Fruit fly (Drosophila melanogaster) whole organism, embryonic: ENCODE data around the gene Dpp10.
A peak's percentile ranks its signal among the peaks of the same experiment; 100 is the strongest.

Experiments used
- B-H1 ChIP-seq: fragments of 200-800 bp; sonication (Bioruptor generic); IDR thresholded peaks from 3 replicates; pipeline ENCODE4 v1.3.6; 2022; ENCODE audit warnings: missing biosample characterization, missing genetic modification characterization
- CG11085 ChIP-seq: fragments of 200-800 bp; sonication (Bioruptor generic); IDR thresholded peaks from 2 replicates; pipeline ENCODE4 v1.3.6; 2022; ENCODE audit warnings: missing biosample characterization, missing genetic modification characterization
- CG13123 ChIP-seq: fragments of 200-800 bp; sonication (Bioruptor generic); optimal IDR thresholded peaks from 2 replicates; lab custom pipeline; 2016; ENCODE audit warnings: missing biosample characterization, missing genetic modification characterization
- CG13775 ChIP-seq: fragments of 200-800 bp; sonication (Bioruptor generic); optimal IDR thresholded peaks from 3 replicates; lab custom pipeline; 2017; ENCODE audit warnings: missing biosample characterization, mild to moderate bottlenecking, missing genetic modification characterization
- CG15073 ChIP-seq: fragments of 200-800 bp; sonication (Bioruptor generic); optimal IDR thresholded peaks from 2 replicates; lab custom pipeline; 2016; ENCODE audit warnings: missing biosample characterization, missing genetic modification characterization
- CG16813 ChIP-seq: fragments of 200-800 bp; sonication (Bioruptor generic); IDR thresholded peaks from 3 replicates; pipeline ENCODE4 v1.3.6; 2022; ENCODE audit warnings: missing biosample characterization, missing genetic modification characterization; ENCODE audit not compliant: partially characterized antibody
- CG17359 ChIP-seq: fragments of 200-800 bp; sonication (Bioruptor generic); optimal IDR thresholded peaks from 3 replicates; lab custom pipeline; 2018; ENCODE audit warnings: missing biosample characterization, mild to moderate bottlenecking, missing genetic modification characterization, moderate library complexity
- CG17385 ChIP-seq: fragments of 200-800 bp; sonication (Bioruptor generic); optimal IDR thresholded peaks from 3 replicates; lab custom pipeline; 2018; ENCODE audit warnings: missing biosample characterization, mild to moderate bottlenecking, missing genetic modification characterization
- CG17568 ChIP-seq: fragments of 200-800 bp; sonication (Bioruptor generic); optimal IDR thresholded peaks from 2 replicates; lab custom pipeline; 2018; ENCODE audit warnings: missing biosample characterization, mild to moderate bottlenecking, missing genetic modification characterization, moderate library complexity
- CG2712 ChIP-seq: fragments of 200-800 bp; optimal IDR thresholded peaks from 3 replicates; lab custom pipeline; 2019; ENCODE audit warnings: missing biosample characterization, mild to moderate bottlenecking, missing genetic modification characterization, moderate library complexity
- CG30403 ChIP-seq: fragments of 200-800 bp; sonication (Bioruptor generic); optimal IDR thresholded peaks from 3 replicates; lab custom pipeline; 2016; ENCODE audit warnings: missing biosample characterization, missing genetic modification characterization
- CG3065 ChIP-seq: fragments of 200-800 bp; sonication (Bioruptor generic); optimal IDR thresholded peaks from 2 replicates; lab custom pipeline; 2016; ENCODE audit warnings: missing biosample characterization, missing genetic modification characterization
- CG31224 ChIP-seq: fragments of 200-800 bp; sonication (Bioruptor generic); IDR thresholded peaks from 2 replicates; pipeline ENCODE4 v1.3.6; 2022; ENCODE audit warnings: missing biosample characterization, missing genetic modification characterization
- CG4328 ChIP-seq: fragments of 200-800 bp; sonication (Bioruptor generic); optimal IDR thresholded peaks from 3 replicates; lab custom pipeline; 2017; ENCODE audit warnings: missing biosample characterization, missing genetic modification reagents, missing genetic modification characterization
- CG6854 ChIP-seq: fragments of 200-800 bp; sonication (Bioruptor generic); optimal IDR thresholded peaks from 3 replicates; lab custom pipeline; 2017; ENCODE audit warnings: missing biosample characterization, mild to moderate bottlenecking, missing genetic modification characterization
- CG7357 ChIP-seq: fragments of 200-800 bp; sonication (Bioruptor generic); IDR thresholded peaks from 3 replicates; pipeline ENCODE4 v1.3.6; 2022; ENCODE audit warnings: missing biosample characterization, missing genetic modification characterization
- CG8290 ChIP-seq, 3 experiments: fragments of 200-800 bp; sonication (Bioruptor generic); optimal IDR thresholded peaks; 2 replicates each; lab custom pipeline; 2016 to 2019; ENCODE audit warnings: missing biosample characterization in 3 of 3, missing genetic modification characterization in 3 of 3, mild to moderate bottlenecking in 2 of 3, moderate library complexity in 1 of 3
- CG9932 ChIP-seq: fragments of 200-800 bp; sonication (Bioruptor generic); IDR thresholded peaks from 2 replicates; pipeline ENCODE4 v1.3.6; 2022; ENCODE audit warnings: missing biosample characterization, missing genetic modification characterization
- Dad ChIP-seq: fragments of 200-800 bp; sonication (Bioruptor generic); optimal IDR thresholded peaks from 3 replicates; lab custom pipeline; 2016; ENCODE audit warnings: missing biosample characterization, missing genetic modification characterization
- Dll ChIP-seq: fragments of 200-800 bp; sonication (Bioruptor generic); IDR thresholded peaks from 4 replicates; pipeline ENCODE4 v1.3.6; 2022; ENCODE audit warnings: missing biosample characterization, missing genetic modification characterization; ENCODE audit not compliant: partially characterized antibody
- Fer1 ChIP-seq: fragments of 200-800 bp; sonication (Bioruptor generic); optimal IDR thresholded peaks from 2 replicates; lab custom pipeline; 2017; ENCODE audit warnings: missing biosample characterization, mild to moderate bottlenecking, missing genetic modification characterization
- HLH54F ChIP-seq: fragments of 200-800 bp; sonication (Bioruptor generic); optimal IDR thresholded peaks from 3 replicates; lab custom pipeline; 2016; ENCODE audit warnings: missing biosample characterization, missing genetic modification characterization
- Hmx ChIP-seq: fragments of 200-800 bp; sonication (Bioruptor generic); optimal IDR thresholded peaks from 2 replicates; lab custom pipeline; 2016; ENCODE audit warnings: missing biosample characterization, missing genetic modification characterization
- Nf-YB ChIP-seq: fragments of 200-800 bp; sonication (Bioruptor generic); optimal IDR thresholded peaks from 3 replicates; lab custom pipeline; 2019; ENCODE audit warnings: missing biosample characterization, mild to moderate bottlenecking, missing genetic modification characterization, moderate library complexity
- Nf-YC ChIP-seq: fragments of 200-800 bp; optimal IDR thresholded peaks from 3 replicates; lab custom pipeline; 2019; ENCODE audit warnings: missing biosample characterization, mild to moderate bottlenecking, missing genetic modification characterization, moderate library complexity
- cad ChIP-seq: fragments of >200 bp; optimal IDR thresholded peaks from 2 replicates; lab custom pipeline; 2017; ENCODE audit warnings: missing biosample characterization, missing genetic modification characterization
- cas ChIP-seq: fragments of 200-800 bp; sonication (Bioruptor generic); IDR thresholded peaks from 2 replicates; pipeline ENCODE4 v1.3.6; 2022; ENCODE audit warnings: missing biosample characterization, missing genetic modification characterization
- cwo ChIP-seq: fragments of 200-800 bp; sonication (Bioruptor generic); optimal IDR thresholded peaks from 3 replicates; lab custom pipeline; 2017; ENCODE audit warnings: missing biosample characterization, missing genetic modification characterization, mild to moderate bottlenecking, moderate library complexity, missing genetic modification reagents
- eyg ChIP-seq: fragments of 200-800 bp; sonication (Bioruptor generic); optimal IDR thresholded peaks from 3 replicates; lab custom pipeline; 2016; ENCODE audit warnings: missing biosample characterization, missing genetic modification characterization
- gcm ChIP-seq: fragments of 200-800 bp; sonication (Bioruptor generic); optimal IDR thresholded peaks from 2 replicates; lab custom pipeline; 2019; ENCODE audit warnings: missing biosample characterization, mild to moderate bottlenecking, missing genetic modification characterization, moderate library complexity
- gt ChIP-seq: fragments of 200-800 bp; sonication (Bioruptor generic); IDR thresholded peaks from 2 replicates; pipeline ENCODE4 v1.3.6; 2022; ENCODE audit warnings: missing biosample characterization, missing genetic modification characterization
- ham ChIP-seq: fragments of 200-800 bp; sonication (Bioruptor generic); IDR thresholded peaks from 2 replicates; pipeline ENCODE4 v1.3.6; 2022; ENCODE audit warnings: missing biosample characterization, missing genetic modification characterization
- lab ChIP-seq: fragments of 200-800 bp; sonication (Bioruptor generic); optimal IDR thresholded peaks from 3 replicates; lab custom pipeline; 2017; ENCODE audit warnings: missing biosample characterization, missing genetic modification characterization, mild to moderate bottlenecking, moderate library complexity, missing genetic modification reagents
- lola ChIP-seq, 3 experiments: fragments of >200 bp in 2 of 3; fragments of 200-800 bp in 1 of 3; sonication (Bioruptor generic) in 1 of 3; optimal IDR thresholded peaks; 2 replicates each; lab custom pipeline; 2017 to 2019; ENCODE audit warnings: missing biosample characterization in 3 of 3, missing genetic modification characterization in 3 of 3, mild to moderate bottlenecking in 1 of 3, moderate library complexity in 1 of 3
- nerfin-1 ChIP-seq: fragments of 200-800 bp; sonication (Bioruptor generic); optimal IDR thresholded peaks from 3 replicates; lab custom pipeline; 2019; ENCODE audit warnings: missing biosample characterization, mild to moderate bottlenecking, missing genetic modification characterization, moderate library complexity
- pb ChIP-seq: fragments of 200-800 bp; sonication (Bioruptor generic); optimal IDR thresholded peaks from 3 replicates; lab custom pipeline; 2016; ENCODE audit warnings: missing biosample characterization, missing genetic modification characterization
- pros ChIP-seq: fragments of 200-800 bp; sonication (Bioruptor generic); optimal IDR thresholded peaks from 3 replicates; lab custom pipeline; 2019; ENCODE audit warnings: missing biosample characterization, mild to moderate bottlenecking, missing genetic modification characterization, moderate library complexity
- slbo ChIP-seq: fragments of 200-800 bp; sonication (Bioruptor generic); IDR thresholded peaks from 2 replicates; pipeline ENCODE4 v1.3.6; 2022; ENCODE audit warnings: missing biosample characterization, missing genetic modification characterization
- stc ChIP-seq: fragments of 200-800 bp; sonication (Bioruptor generic); IDR thresholded peaks from 2 replicates; pipeline ENCODE4 v1.3.6; 2022; ENCODE audit warnings: missing biosample characterization, missing genetic modification characterization
- ttk ChIP-seq: fragments of 200-800 bp; sonication (Bioruptor generic); IDR thresholded peaks from 2 replicates; pipeline ENCODE4 v2.1.2; 2022; ENCODE audit warnings: missing biosample characterization, missing genetic modification characterization
- unc-4 ChIP-seq: fragments of 200-800 bp; sonication (Bioruptor generic); IDR thresholded peaks from 2 replicates; pipeline ENCODE4 v1.3.6; 2022; ENCODE audit warnings: missing biosample characterization, missing genetic modification characterization; ENCODE audit not compliant: partially characterized antibody

The Dpp10 gene

dm6 chr2L:6648163-6648628 lies 47.3 kb upstream of the Dpp10 start (continued):
- TF ChIP-seq slbo (GFP tag; lab: Robert Waterston, UW) (peak; percentile 95), Dad (GFP tag; lab: Kevin White, UChicago) (peak; percentile 94), HLH54F (GFP tag; lab: Kevin White, UChicago) (peak; percentile 92), gcm (peak; percentile 93), nerfin-1 (tag; lab: Kevin White, UChicago) (peak; percentile 93), pb (GFP tag; lab: Kevin White, UChicago) (peak; percentile 87), stc (GFP tag; lab: Robert Waterston, UW) (peak; percentile 92), CG31224 (GFP tag; lab: Robert Waterston, UW) (peak; percentile 88), CG17385 (peak; percentile 92), Hmx (peak; percentile 86), CG6854 (GFP tag; lab: Kevin White, UChicago) (peak; percentile 93), Dll (no peak; the same call in 3 of the 4 replicates), B-H1 (peak; percentile 89), CG4328 (peak; percentile 96), CG30403 (peak; percentile 98), CG3065 (GFP tag; lab: Kevin White, UChicago) (peak; percentile 90), CG9932 (GFP tag; lab: Robert Waterston, UW) (peak; percentile 93), CG17568 (GFP tag; lab: Kevin White, UChicago) (peak; percentile 87), cas (peak; percentile 86), CG15073 (peak; percentile 73), lab (peak; percentile 98), unc-4 (GFP tag; lab: Robert Waterston, UW) (no peak), CG13123 (peak; percentile 83), cad (GFP tag; lab: Kevin White, UChicago) (no peak), CG13775 (GFP tag; lab: Kevin White, UChicago) (peak; percentile 98), pros (GFP tag; lab: Kevin White, UChicago) (peak; percentile 33), lola (GFP tag; optimal IDR thresholded peaks at IDR 0.05; lab: Kevin White, UChicago) (peak in 1 of 3 experiments; percentile 94), CG11085 (GFP tag; lab: Robert Waterston, UW) (peak; percentile 83), eyg (GFP tag; lab: Kevin White, UChicago) (peak; percentile 78), ham (GFP tag; lab: Robert Waterston, UW) (peak; percentile 67; the same call in 1 of the 2 replicates), CG8290 (GFP tag; optimal IDR thresholded peaks at IDR 0.05; lab: Kevin White, UChicago) (peak; percentile 89), CG8290 (tag; optimal IDR thresholded peaks at IDR 0.05; lab: Kevin White, UChicago) (peak; percentile 88 to 92), cwo (GFP tag; lab: Kevin White, UChicago) (peak; percentile 94), CG2712 (tag; lab: Kevin White, UChicago) (peak; percentile 96), Fer1 (GFP tag; lab: Kevin White, UChicago) (peak; percentile 97), gt (GFP tag; lab: Robert Waterston, UW) (peak; percentile 63), Nf-YB (GFP tag; lab: Kevin White, UChicago) (peak; percentile 81), Nf-YC (tag; lab: Kevin White, UChicago) (peak; percentile 89), CG7357 (peak; percentile 88), ttk (GFP tag; lab: Robert Waterston, UW) (peak; percentile 90), CG17359 (peak; percentile 95), CG16813 (GFP tag; lab: Robert Waterston, UW) (no peak)
